Worm (Caenorhabditis elegans): ENCODE measurements around the gene nas-3.

Gene nas-3

DNA sequence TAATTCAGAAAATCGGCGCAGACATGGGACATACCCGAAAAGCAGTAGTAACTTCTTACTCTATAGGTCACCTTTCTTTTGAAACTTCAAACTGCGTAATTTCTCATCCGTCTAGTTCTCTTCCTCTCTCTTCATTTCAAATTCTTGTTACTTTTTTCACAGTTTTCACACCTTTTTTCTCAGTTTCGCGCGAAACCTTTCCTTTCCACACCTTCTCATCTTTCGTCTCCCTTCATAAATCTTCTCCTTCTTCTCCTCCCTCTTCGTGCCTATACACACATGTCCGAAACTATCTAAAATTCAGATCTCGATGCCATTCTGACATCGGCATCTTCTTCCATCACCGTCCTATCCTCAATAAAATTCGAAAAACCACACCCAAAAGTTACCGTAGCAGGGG, 34.2 kb upstream of the nas-3 start, which contains the start of gene wdr-62:
TSS of gene wdr-62 (plus strand) at position 301 of the 400 bp plus-strand sequence.
- no peak for TF ChIP-seq ZK546.5 (tag; optimal IDR thresholded peaks at IDR 0.05)
- no peak for TF ChIP-seq egl-27 (tag; optimal IDR thresholded peaks at IDR 0.05)
- TF ChIP-seq nhr-25 (tag; optimal IDR thresholded peaks at IDR 0.05) = peak; percentile 4

DNA sequence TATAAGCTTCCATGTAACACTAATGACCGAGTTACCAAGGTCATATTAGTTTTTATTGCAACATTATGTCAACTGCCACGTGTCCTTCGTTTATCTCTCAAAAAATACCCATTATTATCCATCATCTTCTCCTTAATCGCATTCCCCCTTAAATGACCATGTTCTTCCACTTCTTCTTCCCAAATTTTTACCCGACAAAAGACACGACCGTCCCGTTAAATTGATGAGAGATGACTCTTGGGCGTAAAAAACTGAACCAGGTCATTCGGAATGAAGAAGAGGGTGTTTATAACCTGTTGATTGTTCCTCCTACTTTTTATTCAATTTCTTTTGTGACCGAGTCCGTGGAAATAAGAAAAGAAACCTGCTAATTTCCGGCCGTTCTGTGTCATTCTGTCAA, 33.3 kb upstream of the nas-3 start:
- no peak for TF ChIP-seq Y55F3AM.14 (GFP tag; optimal IDR thresholded peaks at IDR 0.05)
- TF ChIP-seq nhr-25 (tag; optimal IDR thresholded peaks at IDR 0.05) = peak; percentile 2

DNA sequence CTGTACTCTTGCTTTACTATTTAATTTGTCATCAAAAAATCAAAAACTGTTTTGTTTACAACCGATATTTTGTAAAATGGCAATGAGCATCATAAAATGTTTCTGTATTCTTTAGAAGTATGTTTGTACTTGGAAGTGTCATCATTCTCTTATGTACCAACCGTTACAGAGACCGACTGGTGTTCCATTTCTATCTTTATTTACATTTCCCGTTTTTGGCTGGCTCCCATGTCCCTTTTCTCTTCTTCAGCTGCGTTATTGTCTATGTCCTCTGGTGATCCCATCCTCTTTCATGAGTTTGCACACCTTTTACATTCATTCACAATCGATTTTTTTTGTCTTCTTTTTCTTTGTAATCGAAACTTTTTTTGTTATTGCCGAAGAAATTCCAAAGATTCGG, 26.5 kb upstream of the nas-3 start:
- TF ChIP-seq mbf-1 (tag; optimal IDR thresholded peaks at IDR 0.05) (no peak), unc-55 (GFP tag; optimal IDR thresholded peaks at IDR 0.05) (no peak), elt-3 (tag; optimal IDR thresholded peaks at IDR 0.05) (no peak), ceh-16 (tag; optimal IDR thresholded peaks at IDR 0.05) (no peak), egl-27 (tag; optimal IDR thresholded peaks at IDR 0.05) (no peak), peb-1 (tag; optimal IDR thresholded peaks at IDR 0.05) (no peak), F13H6.1 (tag; optimal IDR thresholded peaks at IDR 0.05) (no peak), nhr-6 (tag; optimal IDR thresholded peaks at IDR 0.05) (no peak)

DNA sequence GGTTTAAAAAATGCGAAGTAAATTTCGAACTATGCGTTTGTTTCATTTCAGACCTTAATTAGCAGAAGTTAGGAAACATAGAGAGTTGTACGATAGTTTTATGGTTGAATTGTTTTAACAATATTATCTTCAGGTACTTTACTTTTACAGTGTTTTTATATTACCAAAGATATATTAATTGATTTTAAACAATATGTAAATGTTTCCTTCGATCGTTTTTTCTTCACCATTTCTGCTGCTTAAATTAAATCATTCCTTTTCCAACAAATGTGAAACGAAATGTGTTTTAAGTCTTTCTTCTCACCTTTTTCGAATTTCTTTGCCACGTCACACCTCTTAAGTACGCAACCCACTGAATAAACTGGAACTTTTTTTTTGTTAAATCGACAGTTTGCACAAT, 24.6 kb upstream of the nas-3 start:
- TF ChIP-seq F13H6.1 (tag; optimal IDR thresholded peaks at IDR 0.05) (no peak), ztf-11 (tag; optimal IDR thresholded peaks at IDR 0.05) (no peak), blmp-1 (tag; optimal IDR thresholded peaks at IDR 0.05; ENCODE audit: insufficient read depth) (no peak), mdl-1 (tag; optimal IDR thresholded peaks at IDR 0.05) (no peak), fos-1 (tag; optimal IDR thresholded peaks at IDR 0.05) (no peak), zag-1 (tag; optimal IDR thresholded peaks at IDR 0.05) (no peak), lsy-2 (tag; optimal IDR thresholded peaks at IDR 0.05) (no peak), ztf-1 (GFP tag; conservative IDR thresholded peaks at IDR 0.05) (no peak), nhr-25 (tag; optimal IDR thresholded peaks at IDR 0.05) (no peak), gmeb-1 (tag; optimal IDR thresholded peaks at IDR 0.05) (no peak), ZK546.5 (tag; optimal IDR thresholded peaks at IDR 0.05) (no peak), Y55F3AM.14 (GFP tag; optimal IDR thresholded peaks at IDR 0.05) (no peak), elt-1 (tag; optimal IDR thresholded peaks at IDR 0.05) (no peak), R02D3.7 (tag; optimal IDR thresholded peaks at IDR 0.05) (no peak)

DNA sequence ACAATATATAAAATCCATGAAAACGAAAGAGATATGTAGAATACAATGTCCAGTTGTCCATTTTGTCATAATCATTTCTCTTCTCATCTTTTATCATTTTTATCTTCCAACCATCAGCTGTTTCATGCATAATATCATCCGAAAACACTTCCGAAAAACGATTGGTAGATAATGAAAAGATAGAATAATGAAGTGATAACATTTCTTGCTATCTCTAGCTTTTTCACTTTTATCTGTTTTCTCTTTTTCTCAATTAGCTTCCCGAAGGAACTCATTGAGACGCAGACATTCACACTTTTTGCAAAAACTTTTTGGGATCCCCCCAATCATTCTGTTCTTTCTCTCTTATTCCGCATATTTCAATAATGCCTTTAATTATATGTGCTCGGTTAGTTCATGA, 24.0 kb upstream of the nas-3 start:
- TF ChIP-seq nhr-237 (tag; optimal IDR thresholded peaks at IDR 0.05) = no peak
- TF ChIP-seq fos-1 (tag; optimal IDR thresholded peaks at IDR 0.05) = peak; percentile 55
- TF ChIP-seq sem-4 (tag; optimal IDR thresholded peaks at IDR 0.05) = no peak
- TF ChIP-seq elt-1 (tag; optimal IDR thresholded peaks at IDR 0.05) = no peak
- no peak for TF ChIP-seq nhr-11 (tag; optimal IDR thresholded peaks at IDR 0.05)
- no peak for TF ChIP-seq lin-11 (tag; optimal IDR thresholded peaks at IDR 0.05)
- peak; percentile 70 for TF ChIP-seq blmp-1 (tag; optimal IDR thresholded peaks at IDR 0.05; ENCODE audit: insufficient read depth)
- no peak for TF ChIP-seq skn-1 (tag; optimal IDR thresholded peaks at IDR 0.05)
- TF ChIP-seq mdl-1 (tag; optimal IDR thresholded peaks at IDR 0.05) = no peak

DNA sequence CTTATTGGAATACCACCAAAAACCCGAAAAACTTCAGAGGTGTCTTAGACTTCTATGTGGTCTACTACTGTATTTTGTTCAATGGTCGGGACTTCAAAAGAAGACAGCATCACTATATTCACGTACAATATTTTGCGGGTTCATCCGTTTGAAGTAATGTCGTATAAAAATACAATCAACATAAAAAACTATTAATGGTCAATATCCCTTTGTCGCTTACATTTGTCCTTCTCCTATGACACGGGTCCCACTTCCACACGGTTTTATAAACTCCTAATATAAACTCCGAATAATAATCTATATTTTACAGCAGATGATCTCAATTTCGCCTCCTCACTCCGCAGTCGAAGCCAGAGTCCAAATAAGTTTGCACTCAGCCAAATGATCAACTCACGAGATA, 20.4 kb upstream of the nas-3 start:
- TF ChIP-seq unc-62 (GFP tag; optimal IDR thresholded peaks at IDR 0.05) (no peak), nhr-23 (tag; optimal IDR thresholded peaks at IDR 0.05) (no peak), crh-2 (tag; optimal IDR thresholded peaks at IDR 0.05) (no peak), nhr-21 (tag; optimal IDR thresholded peaks at IDR 0.05) (no peak), F13H6.1 (tag; optimal IDR thresholded peaks at IDR 0.05) (no peak), nhr-6 (tag; optimal IDR thresholded peaks at IDR 0.05) (no peak), lin-11 (tag; optimal IDR thresholded peaks at IDR 0.05) (no peak), C34F6.9 (tag; optimal IDR thresholded peaks at IDR 0.05) (no peak), nhr-12 (tag; optimal IDR thresholded peaks at IDR 0.05) (no peak), mdl-1 (tag; optimal IDR thresholded peaks at IDR 0.05) (no peak), ztf-4 (tag; optimal IDR thresholded peaks at IDR 0.05) (no peak), zag-1 (tag; optimal IDR thresholded peaks at IDR 0.05) (no peak), mbf-1 (tag; optimal IDR thresholded peaks at IDR 0.05) (no peak), aly-2 (tag; optimal IDR thresholded peaks at IDR 0.05) (no peak), blmp-1 (tag; optimal IDR thresholded peaks at IDR 0.05; ENCODE audit: insufficient read depth) (no peak), ZK546.5 (tag; optimal IDR thresholded peaks at IDR 0.05) (no peak), fos-1 (tag; optimal IDR thresholded peaks at IDR 0.05) (no peak), peb-1 (tag; optimal IDR thresholded peaks at IDR 0.05) (no peak), elt-1 (tag; optimal IDR thresholded peaks at IDR 0.05) (no peak)
